Fruit fly (Drosophila melanogaster) whole organism, embryonic: ENCODE data around the gene Jon99Ci.

Experiments
- CG14441 ChIP-seq: fragments of 200-800 bp; sonication (Bioruptor generic); IDR thresholded peaks from 2 replicates; pipeline ENCODE4 v1.3.6; 2022; ENCODE audit warnings: missing biosample characterization, missing genetic modification characterization
- CG17186 ChIP-seq: fragments of 200-800 bp; sonication (Bioruptor generic); optimal IDR thresholded peaks from 3 replicates; lab custom pipeline; 2017; ENCODE audit warnings: missing biosample characterization, missing genetic modification reagents, missing genetic modification characterization
- CG17361 ChIP-seq: fragments of 200-800 bp; sonication (Bioruptor generic); IDR thresholded peaks from 3 replicates; pipeline ENCODE4 v1.3.6; 2022; ENCODE audit warnings: missing biosample characterization, missing genetic modification characterization
- CG7372 ChIP-seq: fragments of 200-800 bp; sonication (Bioruptor generic); IDR thresholded peaks from 2 replicates; pipeline ENCODE4 v1.3.6; 2022; ENCODE audit warnings: missing biosample characterization, missing genetic modification characterization
- CG9215 ChIP-seq: fragments of 200-800 bp; sonication (Bioruptor generic); IDR thresholded peaks from 2 replicates; pipeline ENCODE4 v1.3.6; 2022; ENCODE audit warnings: missing biosample characterization, missing genetic modification characterization
- Dek ChIP-seq: fragments of 200-800 bp; sonication (Bioruptor generic); optimal IDR thresholded peaks from 3 replicates; lab custom pipeline; 2019; ENCODE audit warnings: missing biosample characterization, mild to moderate bottlenecking, missing genetic modification characterization, moderate library complexity
- HLHmδ ChIP-seq: fragments of 200-800 bp; sonication (Bioruptor generic); optimal IDR thresholded peaks from 2 replicates; lab custom pipeline; 2018; ENCODE audit warnings: missing biosample characterization, mild to moderate bottlenecking, missing genetic modification characterization, moderate library complexity
- ase ChIP-seq: fragments of 200-800 bp; sonication (Bioruptor generic); IDR thresholded peaks from 3 replicates; pipeline ENCODE4 v1.3.6; 2022; ENCODE audit warnings: missing biosample characterization, missing genetic modification characterization
- nerfin-2 ChIP-seq: fragments of 200-800 bp; sonication (Bioruptor generic); IDR thresholded peaks from 2 replicates; pipeline ENCODE4 v1.3.6; 2022; ENCODE audit warnings: missing biosample characterization, missing genetic modification characterization; ENCODE audit not compliant: partially characterized antibody
- unpg ChIP-seq: fragments of 200-800 bp; sonication (Bioruptor generic); optimal IDR thresholded peaks from 3 replicates; lab custom pipeline; 2018; ENCODE audit warnings: missing biosample characterization, mild to moderate bottlenecking, missing genetic modification characterization, moderate library complexity

DNA sequence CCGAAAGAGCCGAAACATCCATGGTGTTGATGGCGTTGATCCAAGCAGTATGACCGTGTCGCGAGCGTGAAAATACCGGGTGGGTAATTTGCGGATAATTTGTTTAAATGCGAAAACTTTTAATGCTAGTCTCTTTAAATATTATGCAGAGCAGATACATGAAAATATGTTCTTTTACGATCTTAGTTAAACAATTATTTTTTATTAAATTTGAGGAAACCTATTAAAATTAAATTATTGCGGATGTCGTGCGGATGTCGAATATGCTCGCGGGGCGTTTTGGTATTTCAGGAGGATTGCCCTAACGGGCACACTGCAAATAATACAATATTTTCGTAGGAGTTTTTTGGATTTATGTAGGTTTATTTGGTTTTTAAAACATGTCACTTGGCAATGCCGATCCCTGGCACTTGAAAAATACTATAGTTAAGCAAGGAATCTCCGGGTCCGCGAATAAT, 7.0 kb upstream of the Jon99Ci start, which contains the start of the genes Cog7, CG42557 and CG42558:
- TF ChIP-seq unpg (GFP tag; lab: Kevin White, UChicago) (no peak), ase (GFP tag; lab: Robert Waterston, UW) (no peak), CG7372 (GFP tag; lab: Robert Waterston, UW) (no peak), CG14441 (GFP tag; lab: Robert Waterston, UW) (no peak), nerfin-2 (GFP tag; lab: Robert Waterston, UW) (no peak; the same call in 1 of the 2 replicates), CG17186 (no peak), CG17361 (GFP tag; lab: Robert Waterston, UW) (no peak), CG9215 (GFP tag; lab: Robert Waterston, UW) (no peak), HLHmδ (GFP tag; lab: Kevin White, UChicago) (no peak), Dek (tag; lab: Kevin White, UChicago) (no peak)
